Worm (Caenorhabditis elegans): Measurements from ENCODE around the gene dlg-1.
A peak's percentile ranks its signal among the peaks of the same experiment; 100 is the strongest.

dlg-1 gene

ce11 chrX:5466149-5466548 lies 13.4 kb upstream of the dlg-1 start:
- TF ChIP-seq ZK546.5 (tag; optimal IDR thresholded peaks at IDR 0.05) = no peak
- TF ChIP-seq sea-2 (GFP tag; optimal IDR thresholded peaks at IDR 0.05) = no peak

ce11 chrX:5467308-5467707 lies 12.2 kb upstream of the dlg-1 start:
- TF ChIP-seq lin-15B (tag; optimal IDR thresholded peaks at IDR 0.05) (no peak), aly-2 (tag; optimal IDR thresholded peaks at IDR 0.05) (no peak), nhr-11 (tag; optimal IDR thresholded peaks at IDR 0.05) (no peak), jun-1 (tag; optimal IDR thresholded peaks at IDR 0.05) (peak; percentile 57), ceh-82 (tag; optimal IDR thresholded peaks at IDR 0.05) (no peak), lin-39 (tag; optimal IDR thresholded peaks at IDR 0.05) (no peak), sea-2 (GFP tag; optimal IDR thresholded peaks at IDR 0.05) (no peak), pqm-1 (tag; optimal IDR thresholded peaks at IDR 0.05) (peak; percentile 71), R02D3.7 (tag; optimal IDR thresholded peaks at IDR 0.05) (peak; percentile 9), nhr-76 (tag; optimal IDR thresholded peaks at IDR 0.05) (no peak), zag-1 (tag; optimal IDR thresholded peaks at IDR 0.05) (no peak), skn-1 (tag; optimal IDR thresholded peaks at IDR 0.05) (no peak), unc-39 (tag; optimal IDR thresholded peaks at IDR 0.05) (no peak), ztf-4 (tag; optimal IDR thresholded peaks at IDR 0.05) (no peak), elt-3 (tag; optimal IDR thresholded peaks at IDR 0.05) (peak; percentile 26 to 92 (median 91)), mdl-1 (tag; optimal IDR thresholded peaks at IDR 0.05) (no peak), egl-27 (tag; optimal IDR thresholded peaks at IDR 0.05) (no peak), tbx-2 (tag; optimal IDR thresholded peaks at IDR 0.05) (no peak), nfya-1 (tag; optimal IDR thresholded peaks at IDR 0.05; ENCODE audit: insufficient read depth) (peak; percentile 38), nhr-12 (tag; optimal IDR thresholded peaks at IDR 0.05) (no peak), nhr-28 (tag; optimal IDR thresholded peaks at IDR 0.05) (no peak), nhr-67 (tag; optimal IDR thresholded peaks at IDR 0.05) (no peak), unc-62 (GFP tag; optimal IDR thresholded peaks at IDR 0.05) (no peak), fkh-2 (tag; optimal IDR thresholded peaks at IDR 0.05) (no peak), eor-1 (tag; optimal IDR thresholded peaks at IDR 0.05) (no peak), egl-5 (tag; optimal IDR thresholded peaks at IDR 0.05) (no peak), nhr-23 (tag; optimal IDR thresholded peaks at IDR 0.05) (no peak), ZK546.5 (tag; optimal IDR thresholded peaks at IDR 0.05) (no peak), ceh-9 (tag; optimal IDR thresholded peaks at IDR 0.05) (no peak), elt-1 (tag; optimal IDR thresholded peaks at IDR 0.05) (no peak), elt-2 (tag; optimal IDR thresholded peaks at IDR 0.05) (peak; percentile 96), lsy-12 (tag; optimal IDR thresholded peaks at IDR 0.05) (no peak), daf-12 (tag; optimal IDR thresholded peaks at IDR 0.05) (no peak), ztf-11 (tag; optimal IDR thresholded peaks at IDR 0.05) (no peak), mml-1 (tag; optimal IDR thresholded peaks at IDR 0.05) (no peak), ceh-28 (tag; optimal IDR thresholded peaks at IDR 0.05) (no peak), nhr-43 (tag; optimal IDR thresholded peaks at IDR 0.05; ENCODE audit: poor library complexity, severe bottlenecking) (peak; percentile 64), hmg-11 (tag; optimal IDR thresholded peaks at IDR 0.05) (no peak), pha-4 (tag; optimal IDR thresholded peaks at IDR 0.05) (no peak), nhr-25 (tag; optimal IDR thresholded peaks at IDR 0.05) (no peak), nhr-237 (tag; optimal IDR thresholded peaks at IDR 0.05) (no peak), ama-1 (optimal IDR thresholded peaks at IDR 0.05) (no peak), snpc-4 (tag; optimal IDR thresholded peaks at IDR 0.05) (no peak), nhr-77 (tag; optimal IDR thresholded peaks at IDR 0.05) (no peak), fkh-10 (GFP tag; optimal IDR thresholded peaks at IDR 0.05) (no peak), ceh-16 (tag; optimal IDR thresholded peaks at IDR 0.05) (no peak), fos-1 (tag; optimal IDR thresholded peaks at IDR 0.05) (no peak)

Measured in whole organism, L3 larva.